Worm (Caenorhabditis elegans) whole organism, late embryonic: ENCODE measurements around the gene eat-20.

ENCODE experiments used
- C38D4.7 ChIP-seq: fragments of 200-800 bp; sonication (Bioruptor generic); optimal IDR thresholded peaks from 2 replicates; lab custom pipeline; 2018; ENCODE audit warnings: mild to moderate bottlenecking, missing genetic modification characterization, moderate library complexity, missing compliant biosample characterization
- F13H6.1 ChIP-seq: sonication (generic microtip); optimal IDR thresholded peaks from 2 replicates; lab custom pipeline; 2016; ENCODE audit warnings: missing genetic modification characterization, missing compliant biosample characterization
- K02D7.2 ChIP-seq: sonication (generic microtip); optimal IDR thresholded peaks from 2 replicates; lab custom pipeline; 2017; ENCODE audit warnings: mild to moderate bottlenecking, missing genetic modification characterization, missing compliant biosample characterization
- K09A11.1 ChIP-seq: sonication (generic microtip); optimal IDR thresholded peaks from 2 replicates; lab custom pipeline; 2017; ENCODE audit warnings: antibody characterized with exemption, mild to moderate bottlenecking, missing genetic modification characterization, missing compliant biosample characterization; ENCODE audit not compliant: insufficient read depth
- T23F11.4 ChIP-seq: fragments of 200-800 bp; sonication (Bioruptor generic); optimal IDR thresholded peaks from 2 replicates; lab custom pipeline; 2018; ENCODE audit warnings: mild to moderate bottlenecking, missing genetic modification characterization, missing compliant biosample characterization
- Y22D7AL.16 ChIP-seq: sonication (generic microtip); optimal IDR thresholded peaks from 2 replicates; lab custom pipeline; 2016; ENCODE audit warnings: missing genetic modification characterization, missing compliant biosample characterization
- ahr-1 ChIP-seq: sonication (generic microtip); optimal IDR thresholded peaks from 2 replicates; lab custom pipeline; 2016; ENCODE audit warnings: missing genetic modification characterization, missing compliant biosample characterization
- ama-1 ChIP-seq: fragments of 150-350 bp; optimal IDR thresholded peaks from 2 replicates; lab custom pipeline; 2014
- ceh-14 ChIP-seq: sonication (generic microtip); optimal IDR thresholded peaks from 2 replicates; lab custom pipeline; 2016; ENCODE audit warnings: missing genotype, missing genetic modification characterization, missing compliant biosample characterization
- ceh-18 ChIP-seq: sonication (generic microtip); optimal IDR thresholded peaks from 2 replicates; lab custom pipeline; 2016; ENCODE audit warnings: missing genetic modification characterization, missing compliant biosample characterization
- ceh-2 ChIP-seq: sonication (generic microtip); optimal IDR thresholded peaks from 2 replicates; lab custom pipeline; 2016; ENCODE audit warnings: missing genotype, missing genetic modification characterization, missing compliant biosample characterization
- ceh-22 ChIP-seq: sonication (generic microtip); optimal IDR thresholded peaks from 2 replicates; lab custom pipeline; 2017; ENCODE audit warnings: missing biosample characterization, missing genetic modification characterization
- ceh-24 ChIP-seq: sonication (generic microtip); optimal IDR thresholded peaks from 2 replicates; lab custom pipeline; 2016; ENCODE audit warnings: mild to moderate bottlenecking, missing genetic modification characterization, missing compliant biosample characterization
- ceh-30 ChIP-seq: fragments of 150-350 bp; optimal IDR thresholded peaks from 2 replicates; lab custom pipeline; 2014; ENCODE audit warnings: missing biosample characterization, missing genetic modification characterization
- ceh-31 ChIP-seq: sonication (generic microtip); optimal IDR thresholded peaks from 2 replicates; lab custom pipeline; 2016; ENCODE audit warnings: missing genetic modification characterization, missing compliant biosample characterization
- ceh-34 ChIP-seq: sonication (generic microtip); optimal IDR thresholded peaks from 2 replicates; lab custom pipeline; 2016; ENCODE audit warnings: mild to moderate bottlenecking, missing genetic modification characterization, missing compliant biosample characterization
- ceh-45 ChIP-seq: fragments of 200-800 bp; sonication (Bioruptor generic); IDR thresholded peaks from 2 replicates; pipeline ENCODE4 v1.3.6; 2022; ENCODE audit warnings: missing genetic modification reagents, missing genetic modification characterization, missing compliant biosample characterization
- ceh-9 ChIP-seq: sonication (generic microtip); optimal IDR thresholded peaks from 2 replicates; lab custom pipeline; 2016; ENCODE audit warnings: mild to moderate bottlenecking, missing genetic modification characterization, inconsistent platforms, missing compliant biosample characterization
- dmd-4 ChIP-seq: sonication (generic microtip); optimal IDR thresholded peaks from 2 replicates; lab custom pipeline; 2016; ENCODE audit warnings: borderline replicate concordance, missing genetic modification characterization, missing compliant biosample characterization
- elt-2 ChIP-seq: sonication (generic microtip); optimal IDR thresholded peaks from 2 replicates; lab custom pipeline; 2016; ENCODE audit warnings: missing genetic modification reagents, missing genetic modification characterization, missing compliant biosample characterization
- elt-4 ChIP-seq: sonication (generic microtip); optimal IDR thresholded peaks from 2 replicates; lab custom pipeline; 2016; ENCODE audit warnings: missing genetic modification characterization, missing compliant biosample characterization
- eyg-1 ChIP-seq: sonication (generic microtip); optimal IDR thresholded peaks from 2 replicates; lab custom pipeline; 2016; ENCODE audit warnings: missing genotype, missing genetic modification characterization, missing compliant biosample characterization
- fax-1 ChIP-seq: sonication (generic microtip); optimal IDR thresholded peaks from 2 replicates; lab custom pipeline; 2016; ENCODE audit warnings: missing genotype, missing genetic modification characterization, missing compliant biosample characterization
- fkh-10 ChIP-seq: fragments of 150-350 bp; optimal IDR thresholded peaks from 2 replicates; lab custom pipeline; 2014; ENCODE audit warnings: missing biosample characterization, missing genetic modification reagents, missing genetic modification characterization
- fkh-6 ChIP-seq: sonication (generic microtip); optimal IDR thresholded peaks from 2 replicates; lab custom pipeline; 2016; ENCODE audit warnings: missing genetic modification characterization, missing compliant biosample characterization
- hlh-6 ChIP-seq: sonication (generic microtip); optimal IDR thresholded peaks from 2 replicates; lab custom pipeline; 2016; ENCODE audit warnings: missing genotype, missing genetic modification characterization, missing compliant biosample characterization
- hlh-8 ChIP-seq: sonication (generic microtip); optimal IDR thresholded peaks from 2 replicates; lab custom pipeline; 2016; ENCODE audit warnings: missing genotype, missing genetic modification characterization, missing compliant biosample characterization
- lin-11 ChIP-seq: fragments of 200-800 bp; sonication (Bioruptor generic); optimal IDR thresholded peaks from 2 replicates; lab custom pipeline; 2018; ENCODE audit warnings: mild to moderate bottlenecking, missing genetic modification characterization, missing compliant biosample characterization
- nfya-1 ChIP-seq: sonication (generic microtip); optimal IDR thresholded peaks from 2 replicates; lab custom pipeline; 2017; ENCODE audit warnings: missing genetic modification characterization, mild to moderate bottlenecking, missing compliant biosample characterization, antibody characterized with exemption, moderate library complexity
- nhr-11 ChIP-seq: fragments of 150-350 bp; optimal IDR thresholded peaks from 2 replicates; lab custom pipeline; 2014; ENCODE audit warnings: missing biosample characterization, missing genetic modification characterization
- nhr-232 ChIP-seq: sonication (generic microtip); optimal IDR thresholded peaks from 2 replicates; lab custom pipeline; 2016; ENCODE audit warnings: missing genetic modification characterization, missing compliant biosample characterization
- npax-4 ChIP-seq: sonication (generic microtip); optimal IDR thresholded peaks from 2 replicates; lab custom pipeline; 2016; ENCODE audit warnings: missing genetic modification characterization, missing compliant biosample characterization
- pag-3 ChIP-seq: sonication (generic microtip); optimal IDR thresholded peaks from 2 replicates; lab custom pipeline; 2016; ENCODE audit warnings: missing compliant biosample characterization, missing genetic modification characterization, borderline replicate concordance
- pat-9 ChIP-seq: fragments of 200-800 bp; sonication (Bioruptor generic); optimal IDR thresholded peaks from 2 replicates; lab custom pipeline; 2018; ENCODE audit warnings: mild to moderate bottlenecking, missing genetic modification characterization, moderate library complexity, missing compliant biosample characterization
- pha-4 ChIP-seq: fragments of 150-350 bp; optimal IDR thresholded peaks from 2 replicates; lab custom pipeline; 2018; ENCODE audit warnings: missing biosample characterization, missing genetic modification reagents, missing genetic modification characterization
- pqm-1 ChIP-seq: sonication (generic microtip); optimal IDR thresholded peaks from 2 replicates; lab custom pipeline; 2016; ENCODE audit warnings: missing genetic modification characterization, missing compliant biosample characterization
- pros-1 ChIP-seq: fragments of 150-350 bp; optimal IDR thresholded peaks from 2 replicates; lab custom pipeline; 2014; ENCODE audit warnings: missing biosample characterization, missing genetic modification reagents, missing genetic modification characterization
- rnt-1 ChIP-seq: sonication (generic microtip); optimal IDR thresholded peaks from 2 replicates; lab custom pipeline; 2016; ENCODE audit warnings: missing genetic modification characterization, missing compliant biosample characterization
- sox-4 ChIP-seq: sonication (generic microtip); optimal IDR thresholded peaks from 2 replicates; lab custom pipeline; 2017; ENCODE audit warnings: mild to moderate bottlenecking, missing genetic modification characterization, inconsistent platforms, missing compliant biosample characterization
- syd-9 ChIP-seq: sonication (generic microtip); optimal IDR thresholded peaks from 2 replicates; lab custom pipeline; 2016; ENCODE audit warnings: mild to moderate bottlenecking, missing genetic modification characterization, moderate library complexity, missing compliant biosample characterization
- tbx-7 ChIP-seq: sonication (generic microtip); optimal IDR thresholded peaks from 2 replicates; lab custom pipeline; 2016; ENCODE audit warnings: missing genotype, missing genetic modification characterization, missing compliant biosample characterization
- ttx-3 ChIP-seq: sonication (generic microtip); optimal IDR thresholded peaks from 2 replicates; lab custom pipeline; 2016; ENCODE audit warnings: missing genetic modification reagents, missing genetic modification characterization, missing compliant biosample characterization
- unc-3 ChIP-seq, 2 experiments: fragments of 200-800 bp in 1 of 2; sonication (Bioruptor generic) in 1 of 2; sonication (generic microtip) in 1 of 2; conservative IDR thresholded peaks in 1 of 2; optimal IDR thresholded peaks in 1 of 2; 2 replicates each; pipeline versions ENCODE4 v1.3.6 to Lab custom; 2016 to 2022; ENCODE audit warnings: missing compliant biosample characterization in 2 of 2, missing genetic modification characterization in 2 of 2, missing genetic modification reagents in 1 of 2
- unc-42 ChIP-seq: sonication (generic microtip); optimal IDR thresholded peaks from 2 replicates; lab custom pipeline; 2016; ENCODE audit warnings: missing genotype, missing genetic modification characterization, missing compliant biosample characterization
- unc-55 ChIP-seq: sonication (generic microtip); optimal IDR thresholded peaks from 2 replicates; lab custom pipeline; 2017; ENCODE audit warnings: missing biosample characterization, missing genetic modification reagents, missing genetic modification characterization
- unc-86 ChIP-seq: sonication (generic microtip); optimal IDR thresholded peaks from 2 replicates; lab custom pipeline; 2016; ENCODE audit warnings: missing genetic modification characterization, missing compliant biosample characterization
- zip-5 ChIP-seq: sonication (generic microtip); optimal IDR thresholded peaks from 2 replicates; lab custom pipeline; 2016; ENCODE audit warnings: missing genetic modification characterization, missing compliant biosample characterization
- ztf-16 ChIP-seq: sonication (generic microtip); optimal IDR thresholded peaks from 2 replicates; lab custom pipeline; 2017; ENCODE audit warnings: missing genetic modification characterization, missing compliant biosample characterization

The eat-20 gene

DNA sequence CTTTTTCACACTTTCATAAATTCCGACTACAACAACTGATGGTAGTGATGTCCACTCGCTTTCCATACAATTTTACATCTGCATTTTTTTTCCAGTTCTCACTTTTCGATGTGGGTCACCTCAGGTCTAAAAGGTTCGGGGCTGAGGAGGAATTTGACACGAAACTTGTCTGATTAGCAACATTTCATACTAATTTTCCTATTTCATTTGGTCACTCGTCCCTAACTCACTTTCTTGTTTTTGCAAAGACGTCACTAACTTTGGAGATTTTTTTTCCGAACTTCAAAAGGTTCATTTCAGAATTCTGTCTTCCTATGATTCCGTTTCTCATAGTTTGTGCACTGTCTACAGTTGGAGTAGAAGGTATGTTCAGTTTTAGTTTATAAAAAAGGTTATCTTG is 22.0 kb upstream of the eat-20 start, which contains the start of gene H13N06.2:
TSS of gene H13N06.2 (plus strand) at position 301 of the 400 bp plus-strand sequence.
- no peak for TF ChIP-seq ceh-31
- no peak for TF ChIP-seq ceh-18
- TF ChIP-seq unc-3 (GFP tag; conservative IDR thresholded peaks at IDR 0.05; lab: Robert Waterston, UW), result no peak
- no peak for TF ChIP-seq unc-3 (tag; optimal IDR thresholded peaks at IDR 0.05; lab: Kevin White, UChicago)
- TF ChIP-seq, all 69 proteins: peak for 0

DNA sequence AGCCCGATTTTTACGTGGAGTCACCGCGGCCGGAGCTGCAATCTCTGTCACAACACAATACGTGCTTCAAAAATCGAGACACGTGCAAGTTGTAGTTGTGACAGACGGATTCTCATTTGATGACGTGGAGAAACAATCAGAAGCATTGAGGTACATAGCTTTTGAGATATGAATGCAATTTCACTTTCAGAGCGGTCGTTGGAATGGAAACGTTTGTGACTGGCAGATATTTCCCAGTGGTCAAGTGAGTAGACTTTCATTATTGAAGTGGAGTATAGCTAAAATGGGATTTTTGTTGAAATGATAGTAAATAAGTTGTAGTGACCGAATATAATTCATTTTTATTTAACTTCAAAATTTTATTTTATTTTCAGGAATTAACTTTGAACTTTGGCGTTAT is 18.7 kb upstream of the eat-20 start:
- TF ChIP-seq ceh-45 (GFP tag; lab: Robert Waterston, UW) (no peak), ceh-24 (tag; lab: Kevin White, UChicago) (no peak), hlh-8 (tag; lab: Kevin White, UChicago) (no peak), ceh-34 (tag; lab: Kevin White, UChicago) (no peak), elt-2 (tag; lab: Kevin White, UChicago) (no peak), rnt-1 (no peak), fkh-6 (tag; lab: Kevin White, UChicago) (no peak)

- no peak for TF ChIP-seq K09A11.1 (tag; lab: Kevin White, UChicago)
- TF ChIP-seq ztf-16, result no peak
- TF ChIP-seq hlh-6 (tag; lab: Kevin White, UChicago), result no peak
- TF ChIP-seq fax-1 (tag; lab: Kevin White, UChicago), result no peak
- TF ChIP-seq dmd-4, result no peak
- TF ChIP-seq pha-4 (tag; lab: Kevin White, UChicago), result no peak
- no peak for TF ChIP-seq ceh-22 (tag; lab: Kevin White, UChicago)
- no peak for TF ChIP-seq pag-3 (tag; lab: Kevin White, UChicago)
- TF ChIP-seq ceh-30 (tag; lab: Kevin White, UChicago), result no peak
- peak; percentile 19 for TF ChIP-seq syd-9 (tag; lab: Kevin White, UChicago)
- no peak for TF ChIP-seq npax-4 (tag; lab: Kevin White, UChicago)
- TF ChIP-seq ceh-24 (tag; lab: Kevin White, UChicago), result no peak
- TF ChIP-seq nhr-232 (tag; lab: Kevin White, UChicago), result no peak
- TF ChIP-seq unc-86 (tag; lab: Kevin White, UChicago), result no peak
- TF ChIP-seq pqm-1, result no peak
- TF ChIP-seq lin-11, result peak; percentile 7
- no peak for TF ChIP-seq elt-4 (tag; lab: Kevin White, UChicago)
- TF ChIP-seq C38D4.7 (GFP tag; lab: Kevin White, UChicago), result no peak
- no peak for TF ChIP-seq nhr-11
- no peak for TF ChIP-seq ama-1 (lab: Kevin White, UChicago)
- TF ChIP-seq ceh-2 (tag; lab: Kevin White, UChicago), result peak; percentile 1
- TF ChIP-seq eyg-1 (tag; lab: Kevin White, UChicago), result no peak
- 0 out of 2 replicates have a peak, but pooled peaks have one; percentile 39 for TF ChIP-seq unc-3 (GFP tag; conservative IDR thresholded peaks at IDR 0.05; lab: Robert Waterston, UW)
- no peak for TF ChIP-seq unc-3 (tag; optimal IDR thresholded peaks at IDR 0.05; lab: Kevin White, UChicago)
- TF ChIP-seq F13H6.1, result no peak
- TF ChIP-seq pros-1 (tag; lab: Kevin White, UChicago), result no peak
- no peak for TF ChIP-seq ahr-1 (tag; lab: Kevin White, UChicago)
- peak; percentile 53 for TF ChIP-seq elt-2 (tag; lab: Kevin White, UChicago)
- 0 out of 2 replicates have a peak, but pooled peaks have one; percentile 34 for TF ChIP-seq ceh-45 (GFP tag; lab: Robert Waterston, UW)
- peak; percentile 43 for TF ChIP-seq unc-42
- TF ChIP-seq T23F11.4, result peak; percentile 21
- TF ChIP-seq pat-9 (tag; lab: Kevin White, UChicago), result no peak
- TF ChIP-seq K02D7.2, result no peak
- TF ChIP-seq nfya-1 (tag; lab: Kevin White, UChicago), result peak; percentile 64
- TF ChIP-seq hlh-8 (tag; lab: Kevin White, UChicago), result no peak
- TF ChIP-seq tbx-7 (tag; lab: Kevin White, UChicago), result no peak
- TF ChIP-seq zip-5 (tag; lab: Kevin White, UChicago), result no peak
- peak; percentile 3 for TF ChIP-seq ceh-14
- TF ChIP-seq Y22D7AL.16 (tag; lab: Kevin White, UChicago), result peak; percentile 12
- no peak for TF ChIP-seq fkh-10 (GFP tag; lab: Kevin White, UChicago)
- TF ChIP-seq rnt-1, result peak; percentile 9
- no peak for TF ChIP-seq ceh-9
- TF ChIP-seq ttx-3 (tag; lab: Kevin White, UChicago), result peak; percentile 26
- peak; percentile 65 for TF ChIP-seq ceh-18
- no peak for TF ChIP-seq unc-55 (GFP tag; lab: Kevin White, UChicago)
- TF ChIP-seq sox-4 (tag; lab: Kevin White, UChicago), result peak; percentile 34
Measured at ce11 chrX:15492759-15493158, 17.1 kb upstream of the eat-20 start.
